Worm (Caenorhabditis elegans) whole organism, late embryonic: ENCODE results near the gene str-86.

Experiments
- C08G9.2 ChIP-seq: sonication (generic microtip); optimal IDR thresholded peaks from 2 replicates; lab custom pipeline; 2016; ENCODE audit warnings: mild to moderate bottlenecking, missing genetic modification characterization, moderate library complexity, missing compliant biosample characterization
- F13H6.1 ChIP-seq: sonication (generic microtip); optimal IDR thresholded peaks from 2 replicates; lab custom pipeline; 2016; ENCODE audit warnings: missing genetic modification characterization, missing compliant biosample characterization
- Y22D7AL.16 ChIP-seq: sonication (generic microtip); optimal IDR thresholded peaks from 2 replicates; lab custom pipeline; 2016; ENCODE audit warnings: missing genetic modification characterization, missing compliant biosample characterization
- ahr-1 ChIP-seq: sonication (generic microtip); optimal IDR thresholded peaks from 2 replicates; lab custom pipeline; 2016; ENCODE audit warnings: missing genetic modification characterization, missing compliant biosample characterization
- ama-1 ChIP-seq: fragments of 150-350 bp; optimal IDR thresholded peaks from 2 replicates; lab custom pipeline; 2014
- ceh-14 ChIP-seq: sonication (generic microtip); optimal IDR thresholded peaks from 2 replicates; lab custom pipeline; 2016; ENCODE audit warnings: missing genotype, missing genetic modification characterization, missing compliant biosample characterization
- ceh-2 ChIP-seq: sonication (generic microtip); optimal IDR thresholded peaks from 2 replicates; lab custom pipeline; 2016; ENCODE audit warnings: missing genotype, missing genetic modification characterization, missing compliant biosample characterization
- ceh-22 ChIP-seq: sonication (generic microtip); optimal IDR thresholded peaks from 2 replicates; lab custom pipeline; 2017; ENCODE audit warnings: missing biosample characterization, missing genetic modification characterization
- ceh-24 ChIP-seq: sonication (generic microtip); optimal IDR thresholded peaks from 2 replicates; lab custom pipeline; 2016; ENCODE audit warnings: mild to moderate bottlenecking, missing genetic modification characterization, missing compliant biosample characterization
- ceh-30 ChIP-seq: fragments of 150-350 bp; optimal IDR thresholded peaks from 2 replicates; lab custom pipeline; 2014; ENCODE audit warnings: missing biosample characterization, missing genetic modification characterization
- ceh-31 ChIP-seq: sonication (generic microtip); optimal IDR thresholded peaks from 2 replicates; lab custom pipeline; 2016; ENCODE audit warnings: missing genetic modification characterization, missing compliant biosample characterization
- ceh-34 ChIP-seq: sonication (generic microtip); optimal IDR thresholded peaks from 2 replicates; lab custom pipeline; 2016; ENCODE audit warnings: mild to moderate bottlenecking, missing genetic modification characterization, missing compliant biosample characterization
- ceh-45 ChIP-seq: fragments of 200-800 bp; sonication (Bioruptor generic); IDR thresholded peaks from 2 replicates; pipeline ENCODE4 v1.3.6; 2022; ENCODE audit warnings: missing genetic modification reagents, missing genetic modification characterization, missing compliant biosample characterization
- ceh-9 ChIP-seq: sonication (generic microtip); optimal IDR thresholded peaks from 2 replicates; lab custom pipeline; 2016; ENCODE audit warnings: mild to moderate bottlenecking, missing genetic modification characterization, inconsistent platforms, missing compliant biosample characterization
- che-1 ChIP-seq: sonication (generic microtip); optimal IDR thresholded peaks from 2 replicates; lab custom pipeline; 2016; ENCODE audit warnings: mild to moderate bottlenecking, missing genetic modification characterization, missing compliant biosample characterization
- dmd-4 ChIP-seq: sonication (generic microtip); optimal IDR thresholded peaks from 2 replicates; lab custom pipeline; 2016; ENCODE audit warnings: borderline replicate concordance, missing genetic modification characterization, missing compliant biosample characterization
- elt-2 ChIP-seq: sonication (generic microtip); optimal IDR thresholded peaks from 2 replicates; lab custom pipeline; 2016; ENCODE audit warnings: missing genetic modification reagents, missing genetic modification characterization, missing compliant biosample characterization
- ets-4 ChIP-seq: sonication (generic microtip); optimal IDR thresholded peaks from 2 replicates; lab custom pipeline; 2016; ENCODE audit warnings: missing genetic modification characterization, missing compliant biosample characterization
- eyg-1 ChIP-seq: sonication (generic microtip); optimal IDR thresholded peaks from 2 replicates; lab custom pipeline; 2016; ENCODE audit warnings: missing genotype, missing genetic modification characterization, missing compliant biosample characterization
- fax-1 ChIP-seq: sonication (generic microtip); optimal IDR thresholded peaks from 2 replicates; lab custom pipeline; 2016; ENCODE audit warnings: missing genotype, missing genetic modification characterization, missing compliant biosample characterization
- fkh-6 ChIP-seq: sonication (generic microtip); optimal IDR thresholded peaks from 2 replicates; lab custom pipeline; 2016; ENCODE audit warnings: missing genetic modification characterization, missing compliant biosample characterization
- hlh-13 ChIP-seq: fragments of 200-800 bp; sonication (Bioruptor generic); optimal IDR thresholded peaks from 2 replicates; lab custom pipeline; 2018; ENCODE audit warnings: mild to moderate bottlenecking, missing genetic modification characterization, missing compliant biosample characterization
- hlh-30 ChIP-seq: sonication (generic microtip); optimal IDR thresholded peaks from 2 replicates; lab custom pipeline; 2017; ENCODE audit warnings: antibody characterized with exemption, missing genetic modification characterization, missing compliant biosample characterization; ENCODE audit not compliant: insufficient read depth
- lim-6 ChIP-seq: sonication (generic microtip); optimal IDR thresholded peaks from 2 replicates; lab custom pipeline; 2016; ENCODE audit warnings: missing genetic modification characterization, missing compliant biosample characterization
- lin-11 ChIP-seq: fragments of 200-800 bp; sonication (Bioruptor generic); optimal IDR thresholded peaks from 2 replicates; lab custom pipeline; 2018; ENCODE audit warnings: mild to moderate bottlenecking, missing genetic modification characterization, missing compliant biosample characterization
- madf-2 ChIP-seq: sonication (generic microtip); optimal IDR thresholded peaks from 2 replicates; lab custom pipeline; 2017; ENCODE audit warnings: missing genetic modification characterization, missing compliant biosample characterization
- mec-3 ChIP-seq: sonication (generic microtip); optimal IDR thresholded peaks from 2 replicates; lab custom pipeline; 2016; ENCODE audit warnings: borderline replicate concordance, missing genetic modification characterization, missing compliant biosample characterization
- nfya-1 ChIP-seq: sonication (generic microtip); optimal IDR thresholded peaks from 2 replicates; lab custom pipeline; 2017; ENCODE audit warnings: missing genetic modification characterization, mild to moderate bottlenecking, missing compliant biosample characterization, antibody characterized with exemption, moderate library complexity
- nhr-232 ChIP-seq: sonication (generic microtip); optimal IDR thresholded peaks from 2 replicates; lab custom pipeline; 2016; ENCODE audit warnings: missing genetic modification characterization, missing compliant biosample characterization
- odd-2 ChIP-seq: sonication (generic microtip); optimal IDR thresholded peaks from 2 replicates; lab custom pipeline; 2017; ENCODE audit warnings: antibody characterized with exemption, mild to moderate bottlenecking, missing genetic modification characterization, missing compliant biosample characterization
- pag-3 ChIP-seq: sonication (generic microtip); optimal IDR thresholded peaks from 2 replicates; lab custom pipeline; 2016; ENCODE audit warnings: missing compliant biosample characterization, missing genetic modification characterization, borderline replicate concordance
- pat-9 ChIP-seq: fragments of 200-800 bp; sonication (Bioruptor generic); optimal IDR thresholded peaks from 2 replicates; lab custom pipeline; 2018; ENCODE audit warnings: mild to moderate bottlenecking, missing genetic modification characterization, moderate library complexity, missing compliant biosample characterization
- pax-1 ChIP-seq: fragments of 150-350 bp; optimal IDR thresholded peaks from 2 replicates; lab custom pipeline; 2014; ENCODE audit warnings: missing biosample characterization, missing genetic modification characterization
- pros-1 ChIP-seq: fragments of 150-350 bp; optimal IDR thresholded peaks from 2 replicates; lab custom pipeline; 2014; ENCODE audit warnings: missing biosample characterization, missing genetic modification reagents, missing genetic modification characterization
- sdc-2 ChIP-seq: sonication (generic microtip); optimal IDR thresholded peaks from 2 replicates; lab custom pipeline; 2016; ENCODE audit warnings: missing genotype, missing genetic modification characterization, missing compliant biosample characterization
- sox-4 ChIP-seq: sonication (generic microtip); optimal IDR thresholded peaks from 2 replicates; lab custom pipeline; 2017; ENCODE audit warnings: mild to moderate bottlenecking, missing genetic modification characterization, inconsistent platforms, missing compliant biosample characterization
- syd-9 ChIP-seq: sonication (generic microtip); optimal IDR thresholded peaks from 2 replicates; lab custom pipeline; 2016; ENCODE audit warnings: mild to moderate bottlenecking, missing genetic modification characterization, moderate library complexity, missing compliant biosample characterization
- tbx-2 ChIP-seq: sonication (generic microtip); optimal IDR thresholded peaks from 2 replicates; lab custom pipeline; 2016; ENCODE audit warnings: missing genetic modification characterization, missing compliant biosample characterization
- unc-42 ChIP-seq: sonication (generic microtip); optimal IDR thresholded peaks from 2 replicates; lab custom pipeline; 2016; ENCODE audit warnings: missing genotype, missing genetic modification characterization, missing compliant biosample characterization
- unc-55 ChIP-seq: sonication (generic microtip); optimal IDR thresholded peaks from 2 replicates; lab custom pipeline; 2017; ENCODE audit warnings: missing biosample characterization, missing genetic modification reagents, missing genetic modification characterization
- unc-86 ChIP-seq: sonication (generic microtip); optimal IDR thresholded peaks from 2 replicates; lab custom pipeline; 2016; ENCODE audit warnings: missing genetic modification characterization, missing compliant biosample characterization
- ztf-16 ChIP-seq: sonication (generic microtip); optimal IDR thresholded peaks from 2 replicates; lab custom pipeline; 2017; ENCODE audit warnings: missing genetic modification characterization, missing compliant biosample characterization

Gene str-86

ce11 chrV:8977895-8978294 is 5.6 kb downstream of the str-86 start (continued):
- no peak for TF ChIP-seq ceh-9
- TF ChIP-seq elt-2 (tag; lab: Kevin White, UChicago): no peak
- no peak for TF ChIP-seq Y22D7AL.16

- TF ChIP-seq madf-2 (tag; lab: Kevin White, UChicago): no peak
- TF ChIP-seq ztf-16 (tag; lab: Kevin White, UChicago): no peak
- no peak for TF ChIP-seq lin-11 (tag; lab: Kevin White, UChicago)
- TF ChIP-seq fkh-6 (tag; lab: Kevin White, UChicago): no peak
- TF ChIP-seq ceh-31 (tag; lab: Kevin White, UChicago): no peak
- no peak for TF ChIP-seq F13H6.1 (tag; lab: Kevin White, UChicago)
- no peak for TF ChIP-seq pros-1
- TF ChIP-seq sox-4: no peak
- no peak for TF ChIP-seq odd-2 (tag; lab: Kevin White, UChicago)
- TF ChIP-seq dmd-4 (tag; lab: Kevin White, UChicago): no peak
- TF ChIP-seq lim-6: no peak
- TF ChIP-seq unc-42 (tag; lab: Kevin White, UChicago): no peak
- TF ChIP-seq tbx-2 (tag; lab: Kevin White, UChicago): no peak
- no peak for TF ChIP-seq ama-1 (lab: Kevin White, UChicago)
- TF ChIP-seq ceh-30 (tag; lab: Kevin White, UChicago): no peak
- TF ChIP-seq nfya-1 (tag; lab: Kevin White, UChicago): no peak
- no peak for TF ChIP-seq C08G9.2 (tag; lab: Kevin White, UChicago)
- TF ChIP-seq eyg-1 (tag; lab: Kevin White, UChicago): no peak
- no peak for TF ChIP-seq fax-1 (tag; lab: Kevin White, UChicago)
- no peak for TF ChIP-seq ceh-22
Observed at ce11 chrV:8974889-8975422, 8.5 kb downstream of the str-86 start, which contains the start of gene nhr-143. Gene nhr-143, minus strand, starts transcription at chrV:8974939.

- TF ChIP-seq unc-42 (tag; lab: Kevin White, UChicago) (no peak), fkh-6 (tag; lab: Kevin White, UChicago) (no peak), mec-3 (tag; lab: Kevin White, UChicago) (no peak), ceh-14 (tag; lab: Kevin White, UChicago) (no peak), unc-55 (GFP tag; lab: Kevin White, UChicago) (no peak), ahr-1 (no peak), ets-4 (tag; lab: Kevin White, UChicago) (no peak), ceh-22 (no peak), eyg-1 (tag; lab: Kevin White, UChicago) (no peak), hlh-13 (GFP tag; lab: Kevin White, UChicago) (no peak), fax-1 (tag; lab: Kevin White, UChicago) (no peak), che-1 (tag; lab: Kevin White, UChicago) (no peak), sdc-2 (tag; lab: Kevin White, UChicago) (no peak), C08G9.2 (tag; lab: Kevin White, UChicago) (no peak)
- TF ChIP-seq, all 69 proteins: peak for 0
Observed at ce11 chrV:8972271-8972670, 11.2 kb downstream of the str-86 start, which contains the start of gene nhr-195. Gene nhr-195, minus strand, starts transcription at chrV:8972371.

ce11 chrV:8966086-8966485 is 17.4 kb downstream of the str-86 start, which contains the start of gene nhr-219:
Gene nhr-219, minus strand, starts transcription at chrV:8966186.
- TF ChIP-seq ceh-24: no peak
- TF ChIP-seq ceh-34 (tag; lab: Kevin White, UChicago): no peak
- TF ChIP-seq ama-1 (lab: Kevin White, UChicago): no peak
- no peak for TF ChIP-seq fkh-6 (tag; lab: Kevin White, UChicago)
- no peak for TF ChIP-seq pat-9 (tag; lab: Kevin White, UChicago)
- TF ChIP-seq sdc-2 (tag; lab: Kevin White, UChicago): no peak
- no peak for TF ChIP-seq ceh-45
- TF ChIP-seq syd-9 (tag; lab: Kevin White, UChicago): no peak
- no peak for TF ChIP-seq C08G9.2 (tag; lab: Kevin White, UChicago)
- no peak for TF ChIP-seq unc-55 (GFP tag; lab: Kevin White, UChicago)
- no peak for TF ChIP-seq ceh-2
- TF ChIP-seq pax-1: no peak
- no peak for TF ChIP-seq madf-2 (tag; lab: Kevin White, UChicago)
- no peak for TF ChIP-seq hlh-30 (tag; lab: Kevin White, UChicago)
- TF ChIP-seq unc-42 (tag; lab: Kevin White, UChicago): no peak
- TF ChIP-seq pag-3: no peak
- no peak for TF ChIP-seq nhr-232 (tag; lab: Kevin White, UChicago)
- no peak for TF ChIP-seq tbx-2 (tag; lab: Kevin White, UChicago)
- no peak for TF ChIP-seq che-1 (tag; lab: Kevin White, UChicago)
- TF ChIP-seq unc-86 (tag; lab: Kevin White, UChicago): no peak
- TF ChIP-seq, all 69 proteins: peak for 0
